Worm (Caenorhabditis elegans): ENCODE data around the gene T06C12.9.
A peak's percentile ranks its signal among the peaks of the same experiment; 100 is the strongest.

The T06C12.9 gene

ce11 chrV:15915919-15916318 lies 30.1 kb upstream of the T06C12.9 start, which contains the start of gene gst-38 (continued):
- no peak for TF ChIP-seq egl-27 (tag; optimal IDR thresholded peaks at IDR 0.05)
- no peak for TF ChIP-seq tra-1 (GFP tag; IDR thresholded peaks at IDR 0.05)
- no peak for TF ChIP-seq Y5F2A.4 (GFP tag; optimal IDR thresholded peaks at IDR 0.05)
- TF ChIP-seq lin-1 (GFP tag; IDR thresholded peaks at IDR 0.05), result 0 out of 2 replicates have a peak, but pooled peaks have one; percentile 18
- TF ChIP-seq nhr-28 (tag; optimal IDR thresholded peaks at IDR 0.05), result peak; percentile 71
- TF ChIP-seq ceh-28 (tag; optimal IDR thresholded peaks at IDR 0.05), result no peak
- TF ChIP-seq F26F4.8 (GFP tag; conservative IDR thresholded peaks at IDR 0.05), result no peak
- no peak for TF ChIP-seq zag-1 (tag; optimal IDR thresholded peaks at IDR 0.05)
- TF ChIP-seq zip-2 (tag; optimal IDR thresholded peaks at IDR 0.05), result no peak
- TF ChIP-seq ctbp-1 (GFP tag; IDR thresholded peaks at IDR 0.05), result no peak
- TF ChIP-seq mes-2 (tag; optimal IDR thresholded peaks at IDR 0.05; ENCODE audit: poor library complexity, severe bottlenecking), result no peak
- TF ChIP-seq ceh-32 (tag; optimal IDR thresholded peaks at IDR 0.05; ENCODE audit: poor library complexity), result no peak
- no peak for TF ChIP-seq nhr-77 (tag; optimal IDR thresholded peaks at IDR 0.05)
- no peak for TF ChIP-seq daf-12 (tag; optimal IDR thresholded peaks at IDR 0.05)
- no peak for TF ChIP-seq tag-97 (GFP tag; IDR thresholded peaks at IDR 0.05)
- TF ChIP-seq pqm-1 (tag; optimal IDR thresholded peaks at IDR 0.05), result peak; percentile 72
- peak; percentile 85 for TF ChIP-seq dmd-6 (GFP tag; IDR thresholded peaks at IDR 0.05)
- TF ChIP-seq aha-1 (tag), result no peak
- no peak for TF ChIP-seq ces-1 (GFP tag; optimal IDR thresholded peaks at IDR 0.05)
- TF ChIP-seq mdl-1 (tag; optimal IDR thresholded peaks at IDR 0.05), result no peak
- TF ChIP-seq ceh-62 (tag; optimal IDR thresholded peaks at IDR 0.05), result no peak
- no peak for TF ChIP-seq nhr-41 (GFP tag; IDR thresholded peaks at IDR 0.05)
- no peak for TF ChIP-seq sdz-12 (GFP tag; optimal IDR thresholded peaks at IDR 0.05)

ce11 chrV:15915307-15915706 lies 29.4 kb upstream of the T06C12.9 start:
- TF ChIP-seq nhr-102 (tag; optimal IDR thresholded peaks at IDR 0.05) (no peak), unc-62 (GFP tag; optimal IDR thresholded peaks at IDR 0.05 in 1 of 2) (peak in 1 of 2 experiments; percentile 92), unc-62 (tag; optimal IDR thresholded peaks at IDR 0.05) (no peak)

- TF ChIP-seq lin-13 (GFP tag; optimal IDR thresholded peaks at IDR 0.05) (no peak), set-16 (GFP tag; IDR thresholded peaks at IDR 0.05) (peak; percentile 57), T26A8.4 (GFP tag; IDR thresholded peaks at IDR 0.05) (no peak), dmd-8 (GFP tag; IDR thresholded peaks at IDR 0.05) (0 out of 2 replicates have a peak, but pooled peaks have one; percentile 23), madf-9 (GFP tag; conservative IDR thresholded peaks at IDR 0.05) (no peak), aha-1 (tag) (no peak), hmg-1.1 (GFP tag; IDR thresholded peaks at IDR 0.05) (no peak), pha-4 (GFP tag; IDR thresholded peaks at IDR 0.05) (no peak), pha-4 (tag; optimal IDR thresholded peaks at IDR 0.05) (no peak)
Observed at ce11 chrV:15914774-15915173, 28.9 kb upstream of the T06C12.9 start.

ce11 chrV:15913714-15914113 lies 27.8 kb upstream of the T06C12.9 start, which contains the start of gene F35E8.7:
Gene F35E8.7 (plus strand): TSS chrV:15914014.
- no peak for TF ChIP-seq lim-7 (GFP tag; IDR thresholded peaks at IDR 0.05)
- no peak for TF ChIP-seq Y5F2A.4 (GFP tag; optimal IDR thresholded peaks at IDR 0.05)
- TF ChIP-seq zag-1 (tag; optimal IDR thresholded peaks at IDR 0.05), result no peak
- TF ChIP-seq hif-1 (tag; optimal IDR thresholded peaks at IDR 0.05), result no peak
- TF ChIP-seq php-3 (GFP tag; IDR thresholded peaks at IDR 0.05), result no peak
- TF ChIP-seq mdl-1 (tag; optimal IDR thresholded peaks at IDR 0.05), result no peak
- no peak for TF ChIP-seq jun-1 (tag; optimal IDR thresholded peaks at IDR 0.05)
- TF ChIP-seq lin-13 (GFP tag; optimal IDR thresholded peaks at IDR 0.05), result no peak
- no peak for TF ChIP-seq zip-11 (GFP tag; IDR thresholded peaks at IDR 0.05)
- no peak for TF ChIP-seq hmg-1.1 (GFP tag; IDR thresholded peaks at IDR 0.05)
- TF ChIP-seq sdz-12 (GFP tag; optimal IDR thresholded peaks at IDR 0.05), result no peak
- TF ChIP-seq F44E2.7 (GFP tag; IDR thresholded peaks at IDR 0.05), result no peak
- no peak for TF ChIP-seq lin-15B (tag; optimal IDR thresholded peaks at IDR 0.05)

Measured in whole organism, L4 larva.